Fruit fly (Drosophila melanogaster) S2 (cell line): ENCODE measurements around the gene mah.

Experiments used
- CG8478 ChIP-seq: fragments of >200 bp; optimal IDR thresholded peaks from 2 replicates; lab custom pipeline; 2018
- CTCF ChIP-seq, 2 experiments: fragments of >200 bp; optimal IDR thresholded peaks; 2 replicates each; lab custom pipeline; 2018

dm6 chr3R:24905959-24906634 is 41.3 kb upstream of the mah start, which contains the start of gene CG13643:
- TF ChIP-seq CTCF (optimal IDR thresholded peaks at IDR 0.05; lab: Kevin White, UChicago) (no peak), CG8478 (lab: Kevin White, UChicago) (no peak)
